Worm (Caenorhabditis elegans): ENCODE results near the gene apa-2.
A peak's percentile ranks its signal among the peaks of the same experiment; 100 is the strongest.

- TF ChIP-seq ham-2 (GFP tag; optimal IDR thresholded peaks at IDR 0.05) = peak; percentile 27
- TF ChIP-seq lin-32 (GFP tag; optimal IDR thresholded peaks at IDR 0.05) = peak; percentile 35
- no peak for TF ChIP-seq lin-13 (tag; optimal IDR thresholded peaks at IDR 0.05)
- TF ChIP-seq unc-62 (GFP tag; optimal IDR thresholded peaks at IDR 0.05) = no peak
- peak; percentile 15 for TF ChIP-seq ztf-11 (tag; optimal IDR thresholded peaks at IDR 0.05)
- peak; percentile 11 for TF ChIP-seq ces-1 (GFP tag; optimal IDR thresholded peaks at IDR 0.05)
- TF ChIP-seq blmp-1 (tag; optimal IDR thresholded peaks at IDR 0.05) = peak; percentile 10
- peak; percentile 65 for TF ChIP-seq nhr-76 (tag; optimal IDR thresholded peaks at IDR 0.05)
- TF ChIP-seq pha-4 (tag; optimal IDR thresholded peaks at IDR 0.05) = peak; percentile 4
- no peak for TF ChIP-seq nhr-237 (tag; optimal IDR thresholded peaks at IDR 0.05)
- TF ChIP-seq M03D4.4 (tag; optimal IDR thresholded peaks at IDR 0.05) = no peak
- TF ChIP-seq tbx-8 (GFP tag; optimal IDR thresholded peaks at IDR 0.05) = peak; percentile 31
- TF ChIP-seq drap-1 (GFP tag; optimal IDR thresholded peaks at IDR 0.05) = no peak
- TF ChIP-seq snpc-4 (tag; optimal IDR thresholded peaks at IDR 0.05) = no peak
These were observed 41.9 kb upstream of the apa-2 start, which contains the start of gene gly-13 for ce11 chrX:9296591-9296990.
